Worm (Caenorhabditis elegans) whole organism, L1 larva: Measurements from ENCODE around the gene M03C11.6.

Source experiments
- C34B4.2 ChIP-seq: sonication (generic microtip); optimal IDR thresholded peaks from 2 replicates; lab custom pipeline; 2017; ENCODE audit warnings: mild to moderate bottlenecking, missing genetic modification characterization, missing compliant biosample characterization
- aly-2 ChIP-seq: fragments of 150-350 bp; optimal IDR thresholded peaks from 2 replicates; lab custom pipeline; 2014; ENCODE audit warnings: missing biosample characterization, missing genetic modification characterization
- ama-1 ChIP-seq: fragments of 150-350 bp; optimal IDR thresholded peaks from 2 replicates; lab custom pipeline; 2014
- blmp-1 ChIP-seq: fragments of 150-350 bp; optimal IDR thresholded peaks from 2 replicates; lab custom pipeline; 2014; ENCODE audit warnings: missing biosample characterization, missing genetic modification characterization
- ceh-63 ChIP-seq: fragments of 200-800 bp; sonication (Bioruptor generic); optimal IDR thresholded peaks from 2 replicates; lab custom pipeline; 2018; ENCODE audit warnings: mild to moderate bottlenecking, missing genetic modification characterization, missing compliant biosample characterization
- ceh-8 ChIP-seq: fragments of 200-800 bp; sonication (Bioruptor generic); optimal IDR thresholded peaks from 2 replicates; lab custom pipeline; 2018; ENCODE audit warnings: mild to moderate bottlenecking, missing genetic modification characterization, moderate library complexity, missing compliant biosample characterization
- ceh-82 ChIP-seq, 3 experiments: fragments of 150-350 bp in 1 of 3; sonication (generic microtip) in 2 of 3; optimal IDR thresholded peaks; 2 replicates each; lab custom pipeline; 2014 to 2017; ENCODE audit warnings: missing biosample characterization in 3 of 3, missing genetic modification characterization in 3 of 3
- ceh-88 ChIP-seq: fragments of 200-800 bp; sonication (Bioruptor generic); IDR thresholded peaks from 2 replicates; pipeline ENCODE4 v1.3.6; 2022; ENCODE audit warnings: missing genetic modification characterization, missing compliant biosample characterization
- ceh-90 ChIP-seq: sonication (generic microtip); optimal IDR thresholded peaks from 2 replicates; lab custom pipeline; 2016; ENCODE audit warnings: missing genetic modification characterization, missing compliant biosample characterization
- dpl-1 ChIP-seq, 3 experiments: fragments of 150-350 bp in 2 of 3; sonication (generic microtip) in 1 of 3; optimal IDR thresholded peaks; 2 replicates each; lab custom pipeline; 2014 to 2017; ENCODE audit warnings: missing biosample characterization in 3 of 3, missing genetic modification characterization in 3 of 3, missing genetic modification reagents in 3 of 3
- dsc-1 ChIP-seq: sonication (generic microtip); optimal IDR thresholded peaks from 2 replicates; lab custom pipeline; 2016; ENCODE audit warnings: mild to moderate bottlenecking, missing genetic modification characterization, missing compliant biosample characterization
- efl-1 ChIP-seq, 4 experiments: fragments of 150-350 bp; optimal IDR thresholded peaks in 3 of 4; peaks in 1 of 4; 1 replicate in 1 of 4; 2 replicates in 3 of 4; lab custom pipeline; 2014; ENCODE audit warnings: missing biosample characterization in 2 of 4, missing genetic modification characterization in 2 of 4, missing genetic modification reagents in 2 of 4
- egl-13 ChIP-seq: sonication (generic microtip); optimal IDR thresholded peaks from 2 replicates; lab custom pipeline; 2016; ENCODE audit warnings: missing genotype, missing genetic modification reagents, missing genetic modification characterization, missing compliant biosample characterization
- elt-3 ChIP-seq, 6 experiments: fragments of 150-350 bp in 1 of 6; sonication (generic microtip); optimal IDR thresholded peaks; 2 replicates each; lab custom pipeline; 2017 to 2018; ENCODE audit warnings: missing biosample characterization in 6 of 6, missing genetic modification characterization in 6 of 6, inconsistent platforms in 1 of 6
- fos-1 ChIP-seq: fragments of 150-350 bp; optimal IDR thresholded peaks from 2 replicates; lab custom pipeline; 2014; ENCODE audit warnings: missing biosample characterization, missing genetic modification characterization
- irx-1 ChIP-seq: sonication (generic microtip); optimal IDR thresholded peaks from 2 replicates; lab custom pipeline; 2016; ENCODE audit warnings: missing genetic modification characterization, missing compliant biosample characterization
- lin-14 ChIP-seq: fragments of 200-800 bp; sonication (Bioruptor generic); optimal IDR thresholded peaks from 2 replicates; lab custom pipeline; 2018; ENCODE audit warnings: mild to moderate bottlenecking, missing genetic modification characterization, moderate library complexity, missing compliant biosample characterization
- lin-35 ChIP-seq, 2 experiments: fragments of 150-350 bp; optimal IDR thresholded peaks; 2 replicates each; lab custom pipeline; 2014; ENCODE audit warnings: missing biosample characterization in 2 of 2, missing genetic modification characterization in 2 of 2, missing genetic modification reagents in 2 of 2
- lsy-2 ChIP-seq, 2 experiments: fragments of 150-350 bp; optimal IDR thresholded peaks; 2 replicates each; lab custom pipeline; 2014; ENCODE audit warnings: missing biosample characterization in 2 of 2, missing genetic modification characterization in 2 of 2
- mab-9 ChIP-seq: fragments of 200-800 bp; sonication (Bioruptor generic); IDR thresholded peaks from 2 replicates; pipeline ENCODE4 v1.3.6; 2022; ENCODE audit warnings: missing genetic modification reagents, missing genetic modification characterization, missing compliant biosample characterization
- mdl-1 ChIP-seq, 2 experiments: fragments of 150-350 bp; optimal IDR thresholded peaks; 2 replicates each; lab custom pipeline; 2014 to 2017; ENCODE audit warnings: missing biosample characterization in 2 of 2, missing genetic modification characterization in 2 of 2, inconsistent platforms in 1 of 2
- mep-1 ChIP-seq: fragments of 150-350 bp; optimal IDR thresholded peaks from 2 replicates; lab custom pipeline; 2014; ENCODE audit warnings: missing biosample characterization, missing genetic modification characterization
- nhr-12 ChIP-seq: sonication (generic microtip); optimal IDR thresholded peaks from 2 replicates; lab custom pipeline; 2017; ENCODE audit warnings: missing biosample characterization, missing genetic modification characterization
- nhr-20 ChIP-seq: sonication (generic microtip); optimal IDR thresholded peaks from 2 replicates; lab custom pipeline; 2016; ENCODE audit warnings: mild to moderate bottlenecking, missing genetic modification characterization, missing compliant biosample characterization
- nhr-28 ChIP-seq: fragments of 150-350 bp; optimal IDR thresholded peaks from 2 replicates; lab custom pipeline; 2014; ENCODE audit warnings: missing biosample characterization, missing genetic modification characterization
- nhr-71 ChIP-seq: sonication (generic microtip); optimal IDR thresholded peaks from 2 replicates; lab custom pipeline; 2016; ENCODE audit warnings: mild to moderate bottlenecking, missing genetic modification characterization, moderate library complexity, missing compliant biosample characterization
- nhr-77 ChIP-seq: fragments of 150-350 bp; optimal IDR thresholded peaks from 2 replicates; lab custom pipeline; 2014; ENCODE audit warnings: missing biosample characterization, missing genetic modification characterization
- nhr-85 ChIP-seq: sonication (generic microtip); peaks from one replicate; lab custom pipeline; 2016; ENCODE audit warnings: missing genetic modification characterization, inconsistent platforms, missing compliant biosample characterization
- pag-3 ChIP-seq: sonication (generic microtip); optimal IDR thresholded peaks from 2 replicates; lab custom pipeline; 2017; ENCODE audit warnings: missing genetic modification characterization, mild to moderate bottlenecking, missing compliant biosample characterization, antibody characterized with exemption, borderline replicate concordance; ENCODE audit not compliant: insufficient read depth
- pqm-1 ChIP-seq: sonication (generic microtip); optimal IDR thresholded peaks from 3 replicates; lab custom pipeline; 2017; ENCODE audit warnings: missing biosample characterization, missing genetic modification characterization
- rnt-1 ChIP-seq: sonication (generic microtip); optimal IDR thresholded peaks from 2 replicates; lab custom pipeline; 2016; ENCODE audit warnings: mild to moderate bottlenecking, missing genetic modification characterization, moderate library complexity, missing compliant biosample characterization
- skn-1 ChIP-seq: fragments of 150-350 bp; optimal IDR thresholded peaks from 2 replicates; lab custom pipeline; 2014; ENCODE audit warnings: missing biosample characterization, missing genetic modification characterization
- snu-23 ChIP-seq: sonication (generic microtip); optimal IDR thresholded peaks from 2 replicates; lab custom pipeline; 2016; ENCODE audit warnings: missing genetic modification characterization, missing compliant biosample characterization
- sox-4 ChIP-seq: sonication (generic microtip); optimal IDR thresholded peaks from 2 replicates; lab custom pipeline; 2016; ENCODE audit warnings: missing genetic modification characterization, missing compliant biosample characterization
- swsn-7 ChIP-seq: sonication (generic microtip); optimal IDR thresholded peaks from 2 replicates; lab custom pipeline; 2016; ENCODE audit warnings: missing genetic modification characterization, missing compliant biosample characterization
- unc-130 ChIP-seq: fragments of 150-350 bp; optimal IDR thresholded peaks from 2 replicates; lab custom pipeline; 2017; ENCODE audit warnings: missing biosample characterization, missing genetic modification characterization, inconsistent platforms
- unc-30 ChIP-seq: sonication (generic microtip); optimal IDR thresholded peaks from 2 replicates; lab custom pipeline; 2017; ENCODE audit warnings: missing biosample characterization, missing genetic modification characterization
- ztf-4 ChIP-seq: fragments of 150-350 bp; optimal IDR thresholded peaks from 2 replicates; lab custom pipeline; 2014; ENCODE audit warnings: missing biosample characterization, missing genetic modification characterization

Gene M03C11.6

ce11 chrIII:10381473-10381872 is 42.3 kb downstream of the M03C11.6 start, which contains the start of gene C38H2.2:
TSS of gene C38H2.2 (plus strand) at chrIII:10381773.
- TF ChIP-seq aly-2 (tag; lab: Kevin White, UChicago), result no peak
- TF ChIP-seq pqm-1 (tag; lab: Kevin White, UChicago), result no peak
- no peak for TF ChIP-seq C34B4.2
- TF ChIP-seq efl-1 (optimal IDR thresholded peaks at IDR 0.05; lab: Kevin White, UChicago), result no peak
- no peak for TF ChIP-seq efl-1 (GFP tag; optimal IDR thresholded peaks at IDR 0.05 in 1 of 2; lab: Kevin White, UChicago)
- TF ChIP-seq nhr-20 (tag; lab: Kevin White, UChicago), result no peak

ce11 chrIII:10380640-10381039 is 43.2 kb downstream of the M03C11.6 start:
- TF ChIP-seq nhr-20 (tag; lab: Kevin White, UChicago) (no peak), elt-3 (tag; optimal IDR thresholded peaks at IDR 0.05; lab: Kevin White, UChicago) (no peak), snu-23 (GFP tag; lab: Kevin White, UChicago) (peak; percentile 23), mab-9 (no peak), dpl-1 (GFP tag; optimal IDR thresholded peaks at IDR 0.05; lab: Kevin White, UChicago) (peak in 1 of 3 experiments; percentile 9), lin-14 (peak; percentile 62), lsy-2 (tag; optimal IDR thresholded peaks at IDR 0.05; lab: Kevin White, UChicago) (peak; percentile 17 to 19), swsn-7 (tag; lab: Kevin White, UChicago) (peak; percentile 16), ceh-90 (no peak), nhr-77 (tag; lab: Kevin White, UChicago) (no peak), ceh-88 (GFP tag; lab: Robert Waterston, UW) (no peak), ceh-8 (GFP tag; lab: Kevin White, UChicago) (no peak), unc-30 (tag; lab: Kevin White, UChicago) (no peak), blmp-1 (tag; lab: Kevin White, UChicago) (peak; percentile 84), ceh-82 (tag; optimal IDR thresholded peaks at IDR 0.05; lab: Kevin White, UChicago) (peak in 1 of 3 experiments; percentile 9), pqm-1 (tag; lab: Kevin White, UChicago) (no peak), pag-3 (tag; lab: Kevin White, UChicago) (no peak), efl-1 (optimal IDR thresholded peaks at IDR 0.05; lab: Kevin White, UChicago) (peak; percentile 30 to 38), efl-1 (GFP tag; optimal IDR thresholded peaks at IDR 0.05 in 1 of 2; lab: Kevin White, UChicago) (peak; percentile 17 to 85), ceh-63 (no peak), egl-13 (tag; lab: Kevin White, UChicago) (no peak), lin-35 (GFP tag; optimal IDR thresholded peaks at IDR 0.05; lab: Kevin White, UChicago) (peak in 1 of 2 experiments; percentile 11), fos-1 (tag; lab: Kevin White, UChicago) (no peak), mep-1 (tag; lab: Kevin White, UChicago) (peak; percentile 35), nhr-85 (tag; lab: Kevin White, UChicago) (peak; percentile 43), ztf-4 (tag; lab: Kevin White, UChicago) (no peak), nhr-28 (no peak), mdl-1 (tag; optimal IDR thresholded peaks at IDR 0.05; lab: Kevin White, UChicago) (no peak)

DNA sequence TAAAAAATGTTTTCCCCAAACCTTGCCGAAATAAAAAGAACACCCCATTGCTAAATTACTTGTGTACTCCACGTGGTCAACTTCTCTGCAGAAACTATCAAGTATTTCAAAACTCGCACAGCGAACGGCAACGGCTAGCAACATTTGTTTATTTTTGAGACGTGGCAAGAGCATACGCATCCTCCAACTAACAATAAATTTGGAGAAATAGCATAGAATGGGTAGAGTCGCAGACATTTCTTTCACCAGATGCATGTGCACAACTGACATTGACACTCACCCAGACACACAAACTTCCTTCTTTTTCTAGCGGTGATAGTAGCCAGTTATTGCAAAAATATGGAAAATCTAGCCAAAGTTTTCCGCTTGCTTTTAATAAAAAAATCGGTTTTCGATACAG is 44.2 kb downstream of the M03C11.6 start:
- TF ChIP-seq ama-1 (lab: Kevin White, UChicago) (no peak), skn-1 (tag; lab: Kevin White, UChicago) (no peak), efl-1 (optimal IDR thresholded peaks at IDR 0.05; lab: Kevin White, UChicago) (peak in 1 of 2 experiments; percentile 21), efl-1 (GFP tag; optimal IDR thresholded peaks at IDR 0.05 in 1 of 2; lab: Kevin White, UChicago) (peak in 1 of 2 experiments; percentile 5), nhr-71 (no peak), ceh-82 (tag; optimal IDR thresholded peaks at IDR 0.05; lab: Kevin White, UChicago) (no peak), mab-9 (no peak), irx-1 (tag; lab: Kevin White, UChicago) (no peak), unc-30 (tag; lab: Kevin White, UChicago) (no peak), nhr-12 (tag; lab: Kevin White, UChicago) (no peak), egl-13 (tag; lab: Kevin White, UChicago) (no peak), nhr-77 (tag; lab: Kevin White, UChicago) (no peak), lin-14 (peak; percentile 71), dsc-1 (tag; lab: Kevin White, UChicago) (no peak), rnt-1 (tag; lab: Kevin White, UChicago) (peak; percentile 0), sox-4 (tag; lab: Kevin White, UChicago) (no peak), unc-130 (tag; lab: Kevin White, UChicago) (no peak)
- TF ChIP-seq, all 84 proteins: peak for 3
